Fruit fly (Drosophila melanogaster) whole organism, embryonic: Measurements from ENCODE around the gene CG32281.
A peak's percentile ranks its signal among the peaks of the same experiment; 100 is the strongest.

ENCODE experiments used
- Antp ChIP-seq: fragments of 200-800 bp; sonication (Bioruptor generic); optimal IDR thresholded peaks from 3 replicates; lab custom pipeline; 2016; ENCODE audit warnings: missing biosample characterization, missing genetic modification characterization
- BEAF-32 ChIP-seq: fragments of 200-800 bp; sonication (Bioruptor generic); optimal IDR thresholded peaks from 3 replicates; lab custom pipeline; 2017; ENCODE audit warnings: missing biosample characterization, missing genetic modification characterization, mild to moderate bottlenecking, moderate library complexity, missing genetic modification reagents
- Bdp1 ChIP-seq: fragments of 200-800 bp; sonication (Bioruptor generic); optimal IDR thresholded peaks from 3 replicates; lab custom pipeline; 2016; ENCODE audit warnings: missing biosample characterization, missing genetic modification characterization
- CG10979 ChIP-seq: fragments of 200-800 bp; sonication (Bioruptor generic); optimal IDR thresholded peaks from 2 replicates; lab custom pipeline; 2018; ENCODE audit warnings: missing biosample characterization, mild to moderate bottlenecking, missing genetic modification characterization, moderate library complexity
- CG12104 ChIP-seq: fragments of 200-800 bp; sonication (Bioruptor generic); optimal IDR thresholded peaks from 3 replicates; lab custom pipeline; 2016; ENCODE audit warnings: missing biosample characterization, missing genetic modification characterization
- CG13424 ChIP-seq: fragments of 200-800 bp; sonication (Bioruptor generic); optimal IDR thresholded peaks from 2 replicates; lab custom pipeline; 2019; ENCODE audit warnings: missing biosample characterization, mild to moderate bottlenecking, missing genetic modification characterization, moderate library complexity
- CG14667 ChIP-seq: fragments of 200-800 bp; sonication (Bioruptor generic); IDR thresholded peaks from 2 replicates; pipeline ENCODE4 v1.3.6; 2022; ENCODE audit warnings: missing biosample characterization, missing genetic modification characterization
- CG1602 ChIP-seq: fragments of 200-800 bp; sonication (Bioruptor generic); optimal IDR thresholded peaks from 3 replicates; lab custom pipeline; 2016; ENCODE audit warnings: missing biosample characterization, missing genetic modification characterization
- CG17186 ChIP-seq: fragments of 200-800 bp; sonication (Bioruptor generic); optimal IDR thresholded peaks from 3 replicates; lab custom pipeline; 2017; ENCODE audit warnings: missing biosample characterization, missing genetic modification reagents, missing genetic modification characterization
- CG17829 ChIP-seq: fragments of 200-800 bp; optimal IDR thresholded peaks from 2 replicates; lab custom pipeline; 2019; ENCODE audit warnings: missing biosample characterization, mild to moderate bottlenecking, missing genetic modification characterization, moderate library complexity
- CG2120 ChIP-seq: fragments of 200-800 bp; sonication (Bioruptor generic); optimal IDR thresholded peaks from 3 replicates; lab custom pipeline; 2016; ENCODE audit warnings: missing biosample characterization, missing genetic modification characterization
- CG2712 ChIP-seq: fragments of 200-800 bp; optimal IDR thresholded peaks from 3 replicates; lab custom pipeline; 2019; ENCODE audit warnings: missing biosample characterization, mild to moderate bottlenecking, missing genetic modification characterization, moderate library complexity
- CG30020 ChIP-seq: fragments of 200-800 bp; optimal IDR thresholded peaks from 2 replicates; lab custom pipeline; 2019; ENCODE audit warnings: missing biosample characterization, mild to moderate bottlenecking, missing genetic modification characterization, moderate library complexity
- CG30403 ChIP-seq: fragments of 200-800 bp; sonication (Bioruptor generic); optimal IDR thresholded peaks from 3 replicates; lab custom pipeline; 2016; ENCODE audit warnings: missing biosample characterization, missing genetic modification characterization
- CG3838 ChIP-seq: fragments of 200-800 bp; sonication (Bioruptor generic); optimal IDR thresholded peaks from 3 replicates; lab custom pipeline; 2016; ENCODE audit warnings: missing biosample characterization, missing genetic modification characterization
- CG42726 ChIP-seq: fragments of 200-800 bp; sonication (Bioruptor generic); IDR thresholded peaks from 2 replicates; pipeline ENCODE4 v1.3.6; 2022; ENCODE audit warnings: missing biosample characterization, missing genetic modification characterization; ENCODE audit not compliant: partially characterized antibody
- CG7556 ChIP-seq: fragments of 200-800 bp; sonication (Bioruptor generic); optimal IDR thresholded peaks from 2 replicates; lab custom pipeline; 2017; ENCODE audit warnings: missing biosample characterization, mild to moderate bottlenecking, missing genetic modification characterization
- CG8281 ChIP-seq: fragments of 200-800 bp; sonication (Bioruptor generic); optimal IDR thresholded peaks from 2 replicates; lab custom pipeline; 2018; ENCODE audit warnings: missing biosample characterization, mild to moderate bottlenecking, missing genetic modification characterization, moderate library complexity
- CG9797 ChIP-seq: fragments of 200-800 bp; sonication (Bioruptor generic); optimal IDR thresholded peaks from 3 replicates; lab custom pipeline; 2018; ENCODE audit warnings: missing biosample characterization, mild to moderate bottlenecking, missing genetic modification characterization
- Chrac-16 ChIP-seq: fragments of 200-800 bp; sonication (Bioruptor generic); optimal IDR thresholded peaks from 3 replicates; lab custom pipeline; 2016; ENCODE audit warnings: missing biosample characterization, missing genetic modification characterization
- Dfd ChIP-seq, 2 experiments: fragments of >200 bp; optimal IDR thresholded peaks; 2 replicates each; lab custom pipeline; 2017; ENCODE audit warnings: missing biosample characterization in 2 of 2, missing genetic modification characterization in 2 of 2
- Dll ChIP-seq: fragments of 200-800 bp; sonication (Bioruptor generic); IDR thresholded peaks from 4 replicates; pipeline ENCODE4 v1.3.6; 2022; ENCODE audit warnings: missing biosample characterization, missing genetic modification characterization; ENCODE audit not compliant: partially characterized antibody
- E2f2 ChIP-seq: fragments of 200-800 bp; sonication (Bioruptor generic); IDR thresholded peaks from 2 replicates; pipeline ENCODE4 v1.3.6; 2022; ENCODE audit warnings: missing biosample characterization, missing genetic modification characterization
- Elba2 ChIP-seq: fragments of 200-800 bp; sonication (Bioruptor generic); optimal IDR thresholded peaks from 3 replicates; lab custom pipeline; 2016; ENCODE audit warnings: missing biosample characterization, missing genetic modification characterization
- Ets97D ChIP-seq: fragments of 200-800 bp; sonication (Bioruptor generic); optimal IDR thresholded peaks from 3 replicates; lab custom pipeline; 2016; ENCODE audit warnings: missing biosample characterization, missing genetic modification characterization
- Gug ChIP-seq: fragments of 200-800 bp; sonication (Bioruptor generic); IDR thresholded peaks from 4 replicates; pipeline ENCODE4 v1.3.6; 2022; ENCODE audit warnings: missing biosample characterization, missing genetic modification characterization
- Hr3 ChIP-seq: fragments of 200-800 bp; sonication (Bioruptor generic); optimal IDR thresholded peaks from 3 replicates; lab custom pipeline; 2016; ENCODE audit warnings: missing biosample characterization, missing genetic modification characterization
- Optix ChIP-seq: fragments of 200-800 bp; sonication (Bioruptor generic); IDR thresholded peaks from 3 replicates; pipeline ENCODE4 v1.3.6; 2022; ENCODE audit warnings: missing biosample characterization, missing genetic modification characterization
- Pdp1 ChIP-seq, 2 experiments: fragments of 200-800 bp; sonication (Bioruptor generic); optimal IDR thresholded peaks; 3 replicates each; lab custom pipeline; 2016; ENCODE audit warnings: missing biosample characterization in 2 of 2, missing genetic modification characterization in 2 of 2, mild to moderate bottlenecking in 1 of 2, moderate library complexity in 1 of 2
- Rfx ChIP-seq: fragments of 200-800 bp; sonication (Bioruptor generic); IDR thresholded peaks from 2 replicates; pipeline ENCODE4 v1.3.6; 2022; ENCODE audit warnings: missing biosample characterization, missing genetic modification characterization
- Sox102F ChIP-seq: fragments of 200-800 bp; sonication (Bioruptor generic); optimal IDR thresholded peaks from 2 replicates; lab custom pipeline; 2018; ENCODE audit warnings: missing biosample characterization, mild to moderate bottlenecking, missing genetic modification characterization, moderate library complexity
- Stat92E ChIP-seq, 3 experiments: fragments of >200 bp in 2 of 3; fragments of 200-800 bp in 1 of 3; sonication (Bioruptor generic) in 1 of 3; optimal IDR thresholded peaks; 2 replicates each; lab custom pipeline; 2017 to 2019; ENCODE audit warnings: missing biosample characterization in 3 of 3, missing genetic modification characterization in 3 of 3, mild to moderate bottlenecking in 1 of 3, moderate library complexity in 1 of 3
- amos ChIP-seq: fragments of 200-800 bp; sonication (Bioruptor generic); IDR thresholded peaks from 2 replicates; pipeline ENCODE4 v1.3.6; 2022; ENCODE audit warnings: missing biosample characterization, missing genetic modification characterization; ENCODE audit not compliant: partially characterized antibody
- az2 ChIP-seq: fragments of 200-800 bp; sonication (Bioruptor generic); optimal IDR thresholded peaks from 3 replicates; lab custom pipeline; 2016; ENCODE audit warnings: missing biosample characterization, missing genetic modification characterization
- bcd ChIP-seq: fragments of 200-800 bp; sonication (Bioruptor generic); optimal IDR thresholded peaks from 2 replicates; lab custom pipeline; 2017; ENCODE audit warnings: missing biosample characterization, mild to moderate bottlenecking, missing genetic modification characterization
- dpn ChIP-seq, 2 experiments: fragments of 200-800 bp; sonication (Bioruptor generic); optimal IDR thresholded peaks; 3 replicates each; lab custom pipeline; 2016; ENCODE audit warnings: missing biosample characterization in 2 of 2, missing genetic modification characterization in 2 of 2
- gfzf ChIP-seq: fragments of 200-800 bp; sonication (Bioruptor generic); optimal IDR thresholded peaks from 2 replicates; lab custom pipeline; 2016; ENCODE audit warnings: missing biosample characterization, mild to moderate bottlenecking, missing genetic modification characterization, moderate library complexity
- hb ChIP-seq: fragments of 200-800 bp; sonication (Bioruptor generic); IDR thresholded peaks from 3 replicates; pipeline ENCODE4 v1.3.6; 2022; ENCODE audit warnings: missing biosample characterization, missing genetic modification characterization; ENCODE audit not compliant: partially characterized antibody
- nerfin-1 ChIP-seq: fragments of 200-800 bp; sonication (Bioruptor generic); optimal IDR thresholded peaks from 3 replicates; lab custom pipeline; 2019; ENCODE audit warnings: missing biosample characterization, mild to moderate bottlenecking, missing genetic modification characterization, moderate library complexity
- pfk ChIP-seq: fragments of 200-800 bp; sonication (Bioruptor generic); optimal IDR thresholded peaks from 2 replicates; lab custom pipeline; 2018; ENCODE audit warnings: missing biosample characterization, mild to moderate bottlenecking, missing genetic modification characterization, moderate library complexity
- phol ChIP-seq: fragments of 200-800 bp; sonication (Bioruptor generic); optimal IDR thresholded peaks from 3 replicates; lab custom pipeline; 2018; ENCODE audit warnings: missing biosample characterization, mild to moderate bottlenecking, missing genetic modification characterization, moderate library complexity
- pnt ChIP-seq: fragments of 200-800 bp; sonication (Bioruptor generic); optimal IDR thresholded peaks from 3 replicates; lab custom pipeline; 2016; ENCODE audit warnings: missing biosample characterization, missing genetic modification characterization
- pzg ChIP-seq: fragments of 200-800 bp; sonication (Bioruptor generic); optimal IDR thresholded peaks from 3 replicates; lab custom pipeline; 2018; ENCODE audit warnings: missing biosample characterization, mild to moderate bottlenecking, missing genetic modification characterization, moderate library complexity
- sens ChIP-seq: fragments of 200-800 bp; sonication (Bioruptor generic); peaks from one replicate; lab custom pipeline; 2016; ENCODE audit warnings: missing biosample characterization, missing genetic modification characterization
- seq ChIP-seq: fragments of 200-800 bp; sonication (Bioruptor generic); IDR thresholded peaks from 2 replicates; pipeline ENCODE4 v1.3.6; 2022; ENCODE audit warnings: missing biosample characterization, missing genetic modification characterization
- tup ChIP-seq: fragments of 200-800 bp; sonication (Bioruptor generic); optimal IDR thresholded peaks from 2 replicates; lab custom pipeline; 2016; ENCODE audit warnings: missing biosample characterization, mild to moderate bottlenecking, missing genetic modification characterization, moderate library complexity
- zfh2 ChIP-seq: fragments of 200-800 bp; sonication (Bioruptor generic); optimal IDR thresholded peaks from 2 replicates; lab custom pipeline; 2016; ENCODE audit warnings: missing biosample characterization, missing genetic modification characterization

Gene CG32281

DNA sequence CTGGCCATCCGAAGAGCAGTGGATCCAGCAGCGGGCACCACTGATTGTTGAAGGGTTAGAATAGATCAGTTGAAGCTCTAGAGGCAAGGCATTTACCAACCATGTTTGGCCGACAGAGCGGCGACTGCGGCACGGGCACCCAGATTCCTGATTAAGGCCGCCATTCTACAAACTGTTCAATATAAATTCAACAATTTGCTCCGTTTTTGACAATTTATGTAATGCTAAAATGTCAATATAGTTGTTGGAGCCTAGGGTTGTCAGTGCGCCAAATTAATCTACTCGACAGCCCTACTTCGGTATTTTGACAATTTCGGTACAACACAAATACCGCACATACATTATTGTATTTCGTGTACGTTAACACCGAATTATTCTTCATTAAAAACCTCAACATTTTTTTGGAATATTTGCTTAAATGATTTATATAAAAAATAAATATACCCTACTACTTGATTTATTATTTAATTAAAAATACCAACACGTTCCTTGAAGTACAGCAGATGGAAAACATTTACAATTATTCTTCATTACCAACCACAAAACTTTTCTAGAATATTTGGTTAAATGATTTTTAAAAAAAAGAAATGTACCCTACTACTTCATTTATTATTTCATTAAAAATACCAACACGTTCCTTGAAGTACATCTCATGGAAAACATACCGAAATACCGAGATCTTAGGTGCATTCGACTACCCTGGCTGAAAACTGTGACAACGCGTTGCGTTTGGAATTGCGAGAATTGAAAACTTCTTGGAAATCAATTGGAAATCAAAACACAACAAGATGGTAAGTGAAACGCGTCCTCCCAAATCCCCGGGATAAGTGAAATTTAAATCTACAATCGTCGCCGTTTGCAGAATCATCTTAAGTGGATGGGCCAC, 9.6 kb upstream of the CG32281 start, which contains the start of the genes ND-30 and CG15812 (continued):
- peak; percentile 14 for TF ChIP-seq CG12104 (GFP tag; lab: Kevin White, UChicago)
- peak; percentile 20 for TF ChIP-seq BEAF-32
- TF ChIP-seq CG7556 (GFP tag; lab: Kevin White, UChicago): peak; percentile 24
- TF ChIP-seq Sox102F (GFP tag; lab: Kevin White, UChicago): no peak
- peak; percentile 45 for TF ChIP-seq gfzf (GFP tag; lab: Kevin White, UChicago)
- no peak for TF ChIP-seq Gug
- peak; percentile 87 for TF ChIP-seq sens (GFP tag; lab: Kevin White, UChicago)
- peak; percentile 25 for TF ChIP-seq az2
- TF ChIP-seq CG30020 (tag; lab: Kevin White, UChicago): peak; percentile 92
- TF ChIP-seq Chrac-16 (GFP tag; lab: Kevin White, UChicago): peak; percentile 19
- TF ChIP-seq Dll (GFP tag; lab: Robert Waterston, UW): 0 out of 4 replicates have a peak, but pooled peaks have one; percentile 14
- no peak for TF ChIP-seq CG14667 (GFP tag; lab: Robert Waterston, UW)
- TF ChIP-seq CG10979 (tag; lab: Kevin White, UChicago): no peak
- TF ChIP-seq CG8281: peak; percentile 60
- peak; percentile 45 for TF ChIP-seq CG1602 (GFP tag; lab: Kevin White, UChicago)
- peak in 1 of 3 experiments; percentile 43 for TF ChIP-seq Stat92E (GFP tag; optimal IDR thresholded peaks at IDR 0.05; lab: Kevin White, UChicago)
- TF ChIP-seq zfh2 (GFP tag; lab: Kevin White, UChicago): no peak
- peak; percentile 94 for TF ChIP-seq pfk (GFP tag; lab: Kevin White, UChicago)
- no peak for TF ChIP-seq Bdp1 (GFP tag; lab: Kevin White, UChicago)
- TF ChIP-seq CG2712 (tag; lab: Kevin White, UChicago): peak; percentile 38
- no peak for TF ChIP-seq bcd (GFP tag; lab: Kevin White, UChicago)
- peak; percentile 3 for TF ChIP-seq nerfin-1 (tag; lab: Kevin White, UChicago)
- no peak for TF ChIP-seq pnt
- peak in 1 of 2 experiments; percentile 97 for TF ChIP-seq Pdp1 (GFP tag; optimal IDR thresholded peaks at IDR 0.05; lab: Kevin White, UChicago)
- TF ChIP-seq Rfx (GFP tag; lab: Robert Waterston, UW): peak; percentile 22; the same call in 1 of the 2 replicates
- TF ChIP-seq pzg: peak; percentile 35
- TF ChIP-seq CG3838 (GFP tag; lab: Kevin White, UChicago): no peak
- peak; percentile 34 for TF ChIP-seq phol (tag; lab: Kevin White, UChicago)
- TF ChIP-seq Hr3 (GFP tag; lab: Kevin White, UChicago): peak; percentile 46
- no peak for TF ChIP-seq CG17186 (GFP tag; lab: Kevin White, UChicago)
- TF ChIP-seq CG17829 (tag; lab: Kevin White, UChicago): peak; percentile 46
- no peak for TF ChIP-seq Optix (GFP tag; lab: Robert Waterston, UW)
- TF ChIP-seq dpn (GFP tag; optimal IDR thresholded peaks at IDR 0.05; lab: Kevin White, UChicago): peak in 1 of 2 experiments; percentile 1
- peak; percentile 7 for TF ChIP-seq CG2120 (GFP tag; lab: Kevin White, UChicago)
- no peak for TF ChIP-seq CG42726 (GFP tag; lab: Robert Waterston, UW)
- peak; percentile 95 for TF ChIP-seq Elba2 (GFP tag; lab: Kevin White, UChicago)
- TF ChIP-seq CG13424 (tag; lab: Kevin White, UChicago): peak; percentile 38
- peak; percentile 59 for TF ChIP-seq CG30403 (GFP tag; lab: Kevin White, UChicago)
- peak; percentile 7; the same call in 1 of the 2 replicates for TF ChIP-seq amos (GFP tag; lab: Robert Waterston, UW)
- no peak for TF ChIP-seq tup (GFP tag; lab: Kevin White, UChicago)
- no peak for TF ChIP-seq Ets97D (GFP tag; lab: Kevin White, UChicago)
- TF ChIP-seq hb (GFP tag; lab: Robert Waterston, UW): no peak
- peak; percentile 38 for TF ChIP-seq CG9797 (GFP tag; lab: Kevin White, UChicago)
- TF ChIP-seq E2f2 (GFP tag; lab: Robert Waterston, UW): 0 out of 2 replicates have a peak, but pooled peaks have one; percentile 13
- 0 out of 2 replicates have a peak, but pooled peaks have one; percentile 23 for TF ChIP-seq seq (GFP tag; lab: Robert Waterston, UW)
- no peak for TF ChIP-seq Antp (GFP tag; lab: Kevin White, UChicago)
- no peak for TF ChIP-seq Dfd (GFP tag; optimal IDR thresholded peaks at IDR 0.05; lab: Kevin White, UChicago)
